Fruit fly (Drosophila melanogaster): Measurements from ENCODE around the gene hh.

DNA sequence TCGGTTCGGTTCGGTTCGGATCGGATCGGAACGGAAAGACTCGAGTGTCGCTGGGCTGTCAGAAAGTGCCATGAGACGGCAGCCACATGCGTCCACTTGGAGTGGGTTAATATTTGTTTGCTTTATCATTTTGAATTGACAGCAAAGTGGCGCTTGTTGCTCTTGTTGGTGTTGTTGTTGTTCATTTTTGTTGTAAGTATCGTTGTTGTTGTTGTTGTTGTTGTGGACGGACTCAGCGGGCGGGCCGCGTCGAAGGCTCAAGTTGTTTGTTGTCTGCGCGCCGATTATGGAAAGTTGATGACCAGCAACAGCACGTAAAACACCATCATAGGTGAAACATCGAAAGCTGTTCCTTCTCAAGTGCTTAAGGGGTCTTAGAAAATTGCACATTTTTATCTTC, 5.4 kb upstream of the hh start:
- TF ChIP-seq Hr96 (GFP tag; optimal IDR thresholded peaks at IDR 0.05) = no peak
- no peak for TF ChIP-seq CG14711 (tag; optimal IDR thresholded peaks at IDR 0.05)
- TF ChIP-seq Mnt (GFP tag; optimal IDR thresholded peaks at IDR 0.05) = no peak
- TF ChIP-seq toe (GFP tag; optimal IDR thresholded peaks at IDR 0.05) = no peak

All from whole organism, adult.